Fruit fly (Drosophila melanogaster) whole organism: ENCODE data around the gene Vps26.

ENCODE experiments used
- CG8478 ChIP-seq: fragments of >200 bp; optimal IDR thresholded peaks from 2 replicates; lab custom pipeline; 2018; ENCODE audit warnings: inconsistent platforms
- Dll ChIP-seq: fragments of >200 bp; optimal IDR thresholded peaks from 2 replicates; lab custom pipeline; 2017
- EcR ChIP-seq, 2 experiments: fragments of >200 bp; optimal IDR thresholded peaks; 2 replicates each; lab custom pipeline; 2017; ENCODE audit warnings: missing biosample characterization in 2 of 2, missing genetic modification characterization in 2 of 2, missing genetic modification reagents in 2 of 2
- pan ChIP-seq: fragments of >200 bp; optimal IDR thresholded peaks from 2 replicates; lab custom pipeline; 2017
- psq ChIP-seq: fragments of >200 bp; optimal IDR thresholded peaks from 2 replicates; lab custom pipeline; 2017
- usp ChIP-seq: fragments of >200 bp; optimal IDR thresholded peaks from 2 replicates; lab custom pipeline; 2017; ENCODE audit warnings: missing biosample characterization, missing genetic modification characterization, mixed read lengths

The Vps26 gene

dm6 chrX:1845413-1845951 is 28.2 kb upstream of the Vps26 start:
- no peak for TF ChIP-seq usp
- TF ChIP-seq pan (lab: Kevin White, UChicago): no peak
- TF ChIP-seq CG8478: no peak
- TF ChIP-seq Dll: no peak
- TF ChIP-seq EcR (GFP tag; optimal IDR thresholded peaks at IDR 0.05; lab: Kevin White, UChicago): no peak
- no peak for TF ChIP-seq psq (lab: Kevin White, UChicago)

DNA sequence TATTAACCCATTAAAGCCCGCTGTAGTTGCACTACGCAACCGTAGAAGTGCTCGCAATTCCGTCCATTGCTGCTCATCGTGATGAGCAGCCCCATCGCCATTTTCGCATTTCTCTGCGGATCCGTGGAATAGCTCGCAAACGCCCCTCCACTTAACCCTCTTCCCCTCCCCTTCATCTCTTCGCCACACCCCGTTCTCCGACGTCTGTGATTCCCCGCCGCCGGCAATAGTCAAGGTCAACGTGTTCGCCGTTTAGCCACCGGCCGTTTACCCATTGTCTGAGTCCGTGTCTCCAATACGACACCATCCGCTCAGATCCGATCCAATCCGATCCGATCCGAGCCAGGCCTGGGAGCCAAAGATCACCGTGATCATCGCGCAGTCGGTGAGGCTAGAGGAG is 27.3 kb upstream of the Vps26 start:
- TF ChIP-seq CG8478 (no peak), EcR (GFP tag; optimal IDR thresholded peaks at IDR 0.05; lab: Kevin White, UChicago) (no peak), usp (no peak), pan (lab: Kevin White, UChicago) (no peak), Dll (no peak), psq (lab: Kevin White, UChicago) (no peak)

DNA sequence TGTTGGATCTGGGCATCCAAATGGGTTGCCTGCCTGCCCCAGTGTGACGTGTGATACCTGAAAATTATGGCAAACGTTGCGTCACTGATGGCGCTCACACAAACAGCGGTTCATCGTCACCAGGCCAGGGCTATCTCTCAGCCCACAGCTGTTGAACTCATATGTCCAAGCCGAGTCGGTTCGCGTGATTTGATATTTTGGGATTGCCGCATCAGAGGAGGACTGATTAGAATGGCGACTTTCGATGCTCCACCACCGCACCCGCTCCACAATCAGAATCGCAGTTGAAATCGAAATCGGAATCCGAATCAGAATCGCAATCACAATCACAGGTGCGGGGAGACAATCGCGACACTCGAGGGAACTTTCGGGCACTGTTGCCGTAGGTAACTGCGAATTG is 25.9 kb upstream of the Vps26 start:
- no peak for TF ChIP-seq CG8478
- TF ChIP-seq EcR (GFP tag; optimal IDR thresholded peaks at IDR 0.05; lab: Kevin White, UChicago): no peak
- no peak for TF ChIP-seq Dll
- no peak for TF ChIP-seq usp
- no peak for TF ChIP-seq psq (lab: Kevin White, UChicago)
- no peak for TF ChIP-seq pan (lab: Kevin White, UChicago)

dm6 chrX:1848624-1849198 is 24.9 kb upstream of the Vps26 start:
- no peak for TF ChIP-seq Dll
- no peak for TF ChIP-seq EcR (GFP tag; optimal IDR thresholded peaks at IDR 0.05; lab: Kevin White, UChicago)

DNA sequence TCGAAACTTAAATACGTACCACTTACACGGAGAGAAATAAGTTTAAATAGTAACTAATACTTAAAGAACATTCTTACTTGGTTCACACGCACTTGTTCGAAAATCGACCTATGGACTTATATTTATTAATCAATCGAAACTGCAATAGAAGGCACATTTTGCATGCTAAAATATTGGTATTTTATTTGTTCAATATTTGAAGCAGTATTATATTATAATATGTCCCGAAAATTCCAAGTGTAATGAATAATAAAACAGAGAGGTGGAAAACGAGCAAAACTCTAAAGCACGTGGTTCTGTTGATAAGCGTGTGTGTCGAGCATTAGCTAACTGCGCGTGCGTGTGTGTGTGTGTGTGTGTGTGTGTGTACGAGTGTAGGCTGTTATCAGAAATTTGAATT is 23.7 kb upstream of the Vps26 start:
- TF ChIP-seq Dll: no peak
- no peak for TF ChIP-seq EcR (GFP tag; optimal IDR thresholded peaks at IDR 0.05; lab: Kevin White, UChicago)
- TF ChIP-seq usp: no peak
- no peak for TF ChIP-seq pan (lab: Kevin White, UChicago)
- no peak for TF ChIP-seq psq (lab: Kevin White, UChicago)
- no peak for TF ChIP-seq CG8478

- TF ChIP-seq EcR (GFP tag; optimal IDR thresholded peaks at IDR 0.05; lab: Kevin White, UChicago): no peak
- TF ChIP-seq psq (lab: Kevin White, UChicago): no peak
- TF ChIP-seq CG8478: no peak
- TF ChIP-seq usp: no peak
- no peak for TF ChIP-seq pan (lab: Kevin White, UChicago)
- no peak for TF ChIP-seq Dll
Observed at dm6 chrX:1854070-1854469, 19.6 kb upstream of the Vps26 start.

- TF ChIP-seq pan (lab: Kevin White, UChicago) (no peak), Dll (no peak), usp (no peak), psq (lab: Kevin White, UChicago) (no peak), CG8478 (no peak), EcR (GFP tag; optimal IDR thresholded peaks at IDR 0.05; lab: Kevin White, UChicago) (no peak)
Observed at dm6 chrX:1854873-1855272, 18.8 kb upstream of the Vps26 start.

dm6 chrX:1856605-1857004 is 17.0 kb upstream of the Vps26 start:
- TF ChIP-seq pan (lab: Kevin White, UChicago) (no peak), CG8478 (no peak), Dll (no peak), usp (no peak), psq (lab: Kevin White, UChicago) (no peak), EcR (GFP tag; optimal IDR thresholded peaks at IDR 0.05; lab: Kevin White, UChicago) (no peak)

- TF ChIP-seq pan (lab: Kevin White, UChicago): no peak
- TF ChIP-seq usp: no peak
- TF ChIP-seq Dll: no peak
- TF ChIP-seq CG8478: no peak
- no peak for TF ChIP-seq psq (lab: Kevin White, UChicago)
- TF ChIP-seq EcR (GFP tag; optimal IDR thresholded peaks at IDR 0.05; lab: Kevin White, UChicago): no peak
Observed at dm6 chrX:1858867-1859266, 14.8 kb upstream of the Vps26 start, which contains the start of gene Lamtor5. Gene Lamtor5, minus strand, starts transcription at chrX:1858971.

- TF ChIP-seq usp: no peak
- peak; percentile 70 for TF ChIP-seq pan (lab: Kevin White, UChicago)
- no peak for TF ChIP-seq Dll
- no peak for TF ChIP-seq psq (lab: Kevin White, UChicago)
- no peak for TF ChIP-seq EcR (GFP tag; optimal IDR thresholded peaks at IDR 0.05; lab: Kevin White, UChicago)
Observed at dm6 chrX:1861620-1862184, 12.0 kb upstream of the Vps26 start, which contains the start of gene deltaCOP. Gene deltaCOP, minus strand, starts transcription at chrX:1861790.

DNA sequence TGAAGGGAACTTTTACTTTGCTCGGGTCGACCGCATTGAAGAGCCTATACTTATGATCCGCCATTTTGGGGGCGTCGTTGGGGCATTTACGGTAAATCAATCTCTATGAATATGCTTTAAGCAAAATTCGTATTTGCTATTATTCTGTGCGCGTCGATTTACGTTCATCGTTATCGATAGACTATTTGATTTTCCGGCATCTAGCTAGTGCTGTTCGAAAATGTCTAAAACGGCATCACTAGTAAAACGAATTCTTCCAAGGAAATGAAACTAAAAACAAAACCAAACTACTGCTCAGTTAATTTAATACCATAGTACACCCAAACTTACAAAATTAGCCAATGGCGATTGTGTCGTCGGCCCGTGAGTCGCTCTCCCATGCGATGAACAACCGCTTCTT is 8.0 kb upstream of the Vps26 start, which contains the start of the genes Gcna and MED18:
Gcna (minus strand) TSS at position 163 of the 400 bp plus-strand sequence.
MED18 (plus strand) TSS at position 237 of the 400 bp plus-strand sequence.
- TF ChIP-seq usp: no peak
- TF ChIP-seq pan (lab: Kevin White, UChicago): no peak
- TF ChIP-seq CG8478: no peak
- no peak for TF ChIP-seq psq (lab: Kevin White, UChicago)
- TF ChIP-seq Dll: no peak
- TF ChIP-seq EcR (GFP tag; optimal IDR thresholded peaks at IDR 0.05; lab: Kevin White, UChicago): no peak

DNA sequence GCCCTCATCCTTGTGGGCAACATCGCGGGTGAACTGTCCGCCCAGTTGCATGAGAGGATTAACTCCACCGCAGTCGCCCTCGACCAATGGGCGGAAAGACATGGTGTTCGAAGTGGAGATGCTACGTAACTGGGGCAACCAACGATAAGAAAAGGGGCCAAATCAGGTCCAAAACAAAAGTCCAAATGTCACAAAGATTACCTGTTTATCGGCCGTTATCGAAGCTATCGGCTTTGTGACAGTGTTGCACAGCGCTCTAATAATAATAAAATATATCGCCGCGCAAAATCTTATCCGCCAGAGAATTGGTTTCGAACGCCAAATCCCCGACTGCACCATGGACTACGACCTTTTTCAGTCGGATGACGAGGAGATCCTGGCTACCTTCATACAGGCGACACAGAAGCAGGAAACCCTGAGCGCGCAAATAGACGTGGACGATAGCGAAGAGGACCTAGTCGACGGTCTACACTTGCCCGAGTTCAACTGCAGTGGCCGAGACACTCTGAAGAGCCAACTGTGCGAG is 5.0 kb upstream of the Vps26 start, which contains the start of the genes CG14803 and Pex5:
CG14803 (plus strand) TSS at position 285 of the 526 bp plus-strand sequence.
Pex5 (minus strand) TSS at position 476 of the 526 bp plus-strand sequence.
- TF ChIP-seq EcR (GFP tag; optimal IDR thresholded peaks at IDR 0.05; lab: Kevin White, UChicago): no peak
- TF ChIP-seq usp: no peak
- TF ChIP-seq Dll: no peak
- no peak for TF ChIP-seq psq (lab: Kevin White, UChicago)
- no peak for TF ChIP-seq pan (lab: Kevin White, UChicago)
- TF ChIP-seq CG8478: no peak
